Worm (Caenorhabditis elegans): ENCODE data around the gene unc-4.

Gene unc-4

ce11 chrII:9921622-9922269 lies 21.6 kb upstream of the unc-4 start, which contains the start of gene C05C10.2:
Gene C05C10.2, plus strand, starts transcription at chrII:9922219.
- no peak for TF ChIP-seq sea-1 (GFP tag; conservative IDR thresholded peaks at IDR 0.05)
- TF ChIP-seq B0310.2 (tag; optimal IDR thresholded peaks at IDR 0.05): no peak
- TF ChIP-seq flt-1 (GFP tag; IDR thresholded peaks at IDR 0.05): no peak
- no peak for TF ChIP-seq ets-7 (tag; optimal IDR thresholded peaks at IDR 0.05)
- no peak for TF ChIP-seq ceh-36 (tag; optimal IDR thresholded peaks at IDR 0.05)
- no peak for TF ChIP-seq scrt-1 (GFP tag; IDR thresholded peaks at IDR 0.05)
- no peak for TF ChIP-seq F13C5.2 (tag; optimal IDR thresholded peaks at IDR 0.05)
- TF ChIP-seq ceh-13 (GFP tag; optimal IDR thresholded peaks at IDR 0.05): no peak
- TF ChIP-seq ama-1 (optimal IDR thresholded peaks at IDR 0.05): no peak
- TF ChIP-seq aly-1 (tag; optimal IDR thresholded peaks at IDR 0.05): no peak
- TF ChIP-seq pes-1 (GFP tag; IDR thresholded peaks at IDR 0.05): no peak
- no peak for TF ChIP-seq tbx-37 (GFP tag; conservative IDR thresholded peaks at IDR 0.05)
- no peak for TF ChIP-seq hnd-1 (tag; optimal IDR thresholded peaks at IDR 0.05)
- TF ChIP-seq hmbx-1 (tag; optimal IDR thresholded peaks at IDR 0.05): no peak
- no peak for TF ChIP-seq hmg-4 (GFP tag; optimal IDR thresholded peaks at IDR 0.05)
- TF ChIP-seq tbx-11 (GFP tag; IDR thresholded peaks at IDR 0.05): no peak
- no peak for TF ChIP-seq tra-4 (tag; optimal IDR thresholded peaks at IDR 0.05)

ce11 chrII:9920468-9920867 lies 20.3 kb upstream of the unc-4 start, which contains the start of gene pho-10:
Gene pho-10, minus strand, starts transcription at chrII:9920568.
- TF ChIP-seq ama-1 (optimal IDR thresholded peaks at IDR 0.05): no peak
- TF ChIP-seq sea-1 (GFP tag; conservative IDR thresholded peaks at IDR 0.05): no peak
- no peak for TF ChIP-seq hmg-4 (GFP tag; optimal IDR thresholded peaks at IDR 0.05)
- TF ChIP-seq ceh-36 (tag; optimal IDR thresholded peaks at IDR 0.05): no peak
- TF ChIP-seq scrt-1 (GFP tag; IDR thresholded peaks at IDR 0.05): no peak
- TF ChIP-seq ceh-13 (GFP tag; optimal IDR thresholded peaks at IDR 0.05): no peak
- no peak for TF ChIP-seq aly-1 (tag; optimal IDR thresholded peaks at IDR 0.05)
- TF ChIP-seq pes-1 (GFP tag; IDR thresholded peaks at IDR 0.05): no peak
- TF ChIP-seq tra-4 (tag; optimal IDR thresholded peaks at IDR 0.05): no peak
- no peak for TF ChIP-seq B0310.2 (tag; optimal IDR thresholded peaks at IDR 0.05)
- no peak for TF ChIP-seq tbx-11 (GFP tag; IDR thresholded peaks at IDR 0.05)
- no peak for TF ChIP-seq tbx-37 (GFP tag; conservative IDR thresholded peaks at IDR 0.05)
- no peak for TF ChIP-seq ets-7 (tag; optimal IDR thresholded peaks at IDR 0.05)
- TF ChIP-seq hmbx-1 (tag; optimal IDR thresholded peaks at IDR 0.05): no peak
- TF ChIP-seq F13C5.2 (tag; optimal IDR thresholded peaks at IDR 0.05): no peak
- no peak for TF ChIP-seq hnd-1 (tag; optimal IDR thresholded peaks at IDR 0.05)
- no peak for TF ChIP-seq flt-1 (GFP tag; IDR thresholded peaks at IDR 0.05)

- TF ChIP-seq hmbx-1 (tag; optimal IDR thresholded peaks at IDR 0.05): no peak
- TF ChIP-seq scrt-1 (GFP tag; IDR thresholded peaks at IDR 0.05): no peak
These were observed 17.7 kb upstream of the unc-4 start, which contains the start of gene C05C10.8 for ce11 chrII:9917904-9918303. Gene C05C10.8, minus strand, starts transcription at chrII:9918004.

- no peak for TF ChIP-seq B0310.2 (tag; optimal IDR thresholded peaks at IDR 0.05)
- TF ChIP-seq ceh-36 (tag; optimal IDR thresholded peaks at IDR 0.05): no peak
- TF ChIP-seq hmg-4 (GFP tag; optimal IDR thresholded peaks at IDR 0.05): no peak
- no peak for TF ChIP-seq ceh-13 (GFP tag; optimal IDR thresholded peaks at IDR 0.05)
- no peak for TF ChIP-seq tbx-37 (GFP tag; conservative IDR thresholded peaks at IDR 0.05)
- TF ChIP-seq ama-1 (optimal IDR thresholded peaks at IDR 0.05): no peak
- TF ChIP-seq aly-1 (tag; optimal IDR thresholded peaks at IDR 0.05): no peak
- no peak for TF ChIP-seq scrt-1 (GFP tag; IDR thresholded peaks at IDR 0.05)
These were observed 16.0 kb upstream of the unc-4 start, which contains the start of gene F26C11.4 for ce11 chrII:9916177-9916576. Gene F26C11.4, minus strand, starts transcription at chrII:9916277.

- no peak for TF ChIP-seq aly-1 (tag; optimal IDR thresholded peaks at IDR 0.05)
- no peak for TF ChIP-seq hmg-4 (GFP tag; optimal IDR thresholded peaks at IDR 0.05)
- TF ChIP-seq hmbx-1 (tag; optimal IDR thresholded peaks at IDR 0.05): no peak
- TF ChIP-seq hnd-1 (tag; optimal IDR thresholded peaks at IDR 0.05): no peak
- TF ChIP-seq ets-7 (tag; optimal IDR thresholded peaks at IDR 0.05): no peak
- TF ChIP-seq B0310.2 (tag; optimal IDR thresholded peaks at IDR 0.05): no peak
- no peak for TF ChIP-seq ceh-36 (tag; optimal IDR thresholded peaks at IDR 0.05)
- no peak for TF ChIP-seq tbx-37 (GFP tag; conservative IDR thresholded peaks at IDR 0.05)
- no peak for TF ChIP-seq ama-1 (optimal IDR thresholded peaks at IDR 0.05)
- TF ChIP-seq tbx-11 (GFP tag; IDR thresholded peaks at IDR 0.05): no peak
- no peak for TF ChIP-seq flt-1 (GFP tag; IDR thresholded peaks at IDR 0.05)
- no peak for TF ChIP-seq pes-1 (GFP tag; IDR thresholded peaks at IDR 0.05)
- TF ChIP-seq scrt-1 (GFP tag; IDR thresholded peaks at IDR 0.05): no peak
- no peak for TF ChIP-seq tra-4 (tag; optimal IDR thresholded peaks at IDR 0.05)
- no peak for TF ChIP-seq ceh-13 (GFP tag; optimal IDR thresholded peaks at IDR 0.05)
These were observed 14.8 kb upstream of the unc-4 start, which contains the start of gene F26C11.3 for ce11 chrII:9914999-9915398. Gene F26C11.3, minus strand, starts transcription at chrII:9915099.

ce11 chrII:9904459-9904858 lies 4.3 kb upstream of the unc-4 start:
- TF ChIP-seq tbx-11 (GFP tag; IDR thresholded peaks at IDR 0.05) (no peak), scrt-1 (GFP tag; IDR thresholded peaks at IDR 0.05) (no peak), hnd-1 (tag; optimal IDR thresholded peaks at IDR 0.05) (no peak), B0310.2 (tag; optimal IDR thresholded peaks at IDR 0.05) (no peak), ama-1 (optimal IDR thresholded peaks at IDR 0.05) (no peak), hmbx-1 (tag; optimal IDR thresholded peaks at IDR 0.05) (no peak), tbx-37 (GFP tag; conservative IDR thresholded peaks at IDR 0.05) (no peak)

ce11 chrII:9898744-9899143 lies 1.4 kb downstream of the unc-4 start:
- TF ChIP-seq aly-1 (tag; optimal IDR thresholded peaks at IDR 0.05): no peak
- TF ChIP-seq tra-4 (tag; optimal IDR thresholded peaks at IDR 0.05): no peak
- TF ChIP-seq hnd-1 (tag; optimal IDR thresholded peaks at IDR 0.05): no peak
- TF ChIP-seq ceh-13 (GFP tag; optimal IDR thresholded peaks at IDR 0.05): no peak
- TF ChIP-seq F13C5.2 (tag; optimal IDR thresholded peaks at IDR 0.05): no peak
- no peak for TF ChIP-seq tbx-11 (GFP tag; IDR thresholded peaks at IDR 0.05)
- no peak for TF ChIP-seq ceh-36 (tag; optimal IDR thresholded peaks at IDR 0.05)
- no peak for TF ChIP-seq ets-7 (tag; optimal IDR thresholded peaks at IDR 0.05)
- no peak for TF ChIP-seq scrt-1 (GFP tag; IDR thresholded peaks at IDR 0.05)
- no peak for TF ChIP-seq hmg-4 (GFP tag; optimal IDR thresholded peaks at IDR 0.05)
- no peak for TF ChIP-seq pes-1 (GFP tag; IDR thresholded peaks at IDR 0.05)
- TF ChIP-seq B0310.2 (tag; optimal IDR thresholded peaks at IDR 0.05): no peak
- no peak for TF ChIP-seq sea-1 (GFP tag; conservative IDR thresholded peaks at IDR 0.05)
- no peak for TF ChIP-seq tbx-37 (GFP tag; conservative IDR thresholded peaks at IDR 0.05)
- no peak for TF ChIP-seq hmbx-1 (tag; optimal IDR thresholded peaks at IDR 0.05)
- no peak for TF ChIP-seq ama-1 (optimal IDR thresholded peaks at IDR 0.05)
- TF ChIP-seq flt-1 (GFP tag; IDR thresholded peaks at IDR 0.05): no peak

Data from whole organism, early embryonic.